Worm (Caenorhabditis elegans): Measurements from ENCODE around the gene K02E7.12.
A peak's percentile ranks its signal among the peaks of the same experiment; 100 is the strongest.
"Not testable (repeated sequence)": the region's sequence is repeated elsewhere in the genome, so short reads cannot be mapped to it uniquely, and the experiment has no call there.

The K02E7.12 gene

DNA sequence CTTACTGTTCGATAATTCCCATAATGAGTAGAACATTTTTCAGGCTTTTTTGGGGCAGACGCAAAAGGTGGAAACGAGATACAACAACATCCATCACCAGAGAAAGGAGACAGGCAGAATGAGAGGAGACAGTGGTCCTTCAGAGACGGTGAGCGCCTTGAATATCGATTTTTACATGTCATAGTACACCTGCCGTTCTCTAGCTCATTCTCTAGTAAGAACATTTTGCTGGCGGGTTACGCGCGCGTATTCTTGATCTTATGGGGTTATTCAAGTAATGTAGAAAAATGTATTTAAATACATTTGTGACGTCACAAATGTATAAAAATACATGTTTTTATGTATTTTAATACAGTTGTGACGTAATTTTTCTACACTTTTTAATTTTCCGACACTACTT is 27.0 kb upstream of the K02E7.12 start, which contains the start of gene fbxb-45:
Gene fbxb-45 (minus strand): TSS at position 101 of the 400 bp plus-strand sequence.
- TF ChIP-seq lin-15B, egl-27, jun-1 (tag; optimal IDR thresholded peaks at IDR 0.05): not testable (repeated sequence)

DNA sequence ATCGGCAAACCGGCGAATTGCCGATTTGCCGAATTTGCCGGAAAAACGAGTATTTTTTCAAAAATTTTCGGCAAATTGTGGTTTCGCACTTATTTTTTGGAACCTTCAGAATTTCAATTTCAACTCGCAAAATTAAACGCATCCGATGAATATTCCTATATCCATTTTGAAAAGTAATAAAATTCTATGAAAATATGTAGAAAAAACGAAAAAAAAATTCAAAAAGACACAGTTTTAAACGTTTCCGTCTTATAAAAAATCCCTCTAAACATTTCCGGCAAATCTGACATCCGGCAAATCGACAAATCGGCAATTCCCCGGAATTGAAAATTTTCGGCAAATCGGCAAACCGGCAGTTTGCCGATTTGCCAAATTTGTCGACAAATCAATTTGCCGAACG is 25.3 kb upstream of the K02E7.12 start, which contains the start of gene str-148:
Gene str-148 (plus strand): TSS at position 301 of the 400 bp plus-strand sequence.
- no peak for TF ChIP-seq sea-2 (GFP tag; optimal IDR thresholded peaks at IDR 0.05)
- no peak for TF ChIP-seq fos-1 (tag; optimal IDR thresholded peaks at IDR 0.05)
- TF ChIP-seq aly-2 (tag; optimal IDR thresholded peaks at IDR 0.05), result no peak
- no peak for TF ChIP-seq tbx-2 (tag; optimal IDR thresholded peaks at IDR 0.05)
- TF ChIP-seq R02D3.7 (tag; optimal IDR thresholded peaks at IDR 0.05), result no peak
- TF ChIP-seq egl-5 (tag; optimal IDR thresholded peaks at IDR 0.05), result no peak
- TF ChIP-seq ceh-16 (tag; optimal IDR thresholded peaks at IDR 0.05), result no peak
- no peak for TF ChIP-seq nhr-237 (tag; optimal IDR thresholded peaks at IDR 0.05)
- TF ChIP-seq nhr-43 (tag; optimal IDR thresholded peaks at IDR 0.05; ENCODE audit: poor library complexity, severe bottlenecking), result no peak

DNA sequence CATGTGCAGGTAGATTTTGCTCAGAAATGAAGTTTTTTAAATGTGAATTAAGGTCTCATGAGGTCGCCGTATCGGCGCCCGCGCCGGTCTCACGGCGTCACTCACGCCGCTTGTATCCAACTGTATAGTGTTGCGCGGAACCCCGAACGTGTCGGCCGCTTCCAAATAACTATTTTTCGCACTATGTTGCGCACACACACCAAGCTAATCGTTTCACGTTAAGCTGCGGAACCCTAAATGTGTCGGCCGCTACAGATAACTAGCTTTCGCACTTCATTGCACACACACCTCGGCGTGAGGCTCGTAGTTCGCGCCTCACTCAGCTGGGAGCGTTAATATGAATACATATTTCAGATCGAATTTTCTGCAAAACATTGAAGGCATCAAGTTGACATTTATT is 24.0 kb upstream of the K02E7.12 start:
- no peak for TF ChIP-seq elt-1 (tag; optimal IDR thresholded peaks at IDR 0.05)
- TF ChIP-seq ceh-28 (tag; optimal IDR thresholded peaks at IDR 0.05), result no peak
- TF ChIP-seq nhr-43 (tag; optimal IDR thresholded peaks at IDR 0.05; ENCODE audit: poor library complexity, severe bottlenecking), result no peak
- TF ChIP-seq R02D3.7 (tag; optimal IDR thresholded peaks at IDR 0.05), result no peak
- TF ChIP-seq pha-4 (tag; optimal IDR thresholded peaks at IDR 0.05), result no peak
- TF ChIP-seq elt-2 (tag; optimal IDR thresholded peaks at IDR 0.05), result no peak
- no peak for TF ChIP-seq egl-27 (tag; optimal IDR thresholded peaks at IDR 0.05)
- TF ChIP-seq nfya-1 (tag; optimal IDR thresholded peaks at IDR 0.05; ENCODE audit: insufficient read depth), result no peak

DNA sequence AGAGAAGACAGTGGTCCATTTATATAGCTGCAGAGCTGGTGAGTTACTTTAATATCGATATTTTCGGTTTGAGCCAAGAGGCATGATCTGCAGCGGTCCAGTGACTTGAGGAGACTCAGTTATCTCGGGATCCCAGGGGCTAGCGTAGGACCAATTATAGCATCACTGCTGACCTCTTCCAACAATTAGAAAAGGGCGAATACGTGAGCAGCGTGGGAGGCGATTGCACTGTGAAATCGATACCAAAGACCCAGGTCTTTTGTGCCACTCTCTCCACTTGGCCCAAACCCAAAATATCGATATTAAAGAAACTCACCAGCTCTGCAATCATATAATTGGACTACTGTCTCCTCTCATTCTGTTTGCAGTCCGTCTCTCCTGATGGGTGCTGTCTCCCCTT is 21.1 kb upstream of the K02E7.12 start, which contains the start of gene fbxb-40:
Gene fbxb-40 (minus strand): TSS at position 101 of the 400 bp plus-strand sequence.
- TF ChIP-seq nhr-76 (tag; optimal IDR thresholded peaks at IDR 0.05), result no peak
- no peak for TF ChIP-seq unc-62 (GFP tag; optimal IDR thresholded peaks at IDR 0.05)
- no peak for TF ChIP-seq elt-1 (tag; optimal IDR thresholded peaks at IDR 0.05)
- TF ChIP-seq nhr-25 (tag; optimal IDR thresholded peaks at IDR 0.05), result no peak
- TF ChIP-seq nhr-237 (tag; optimal IDR thresholded peaks at IDR 0.05), result no peak
- TF ChIP-seq ZK546.5 (tag; optimal IDR thresholded peaks at IDR 0.05), result no peak
- TF ChIP-seq nhr-12 (tag; optimal IDR thresholded peaks at IDR 0.05), result no peak
- TF ChIP-seq lin-39 (tag; optimal IDR thresholded peaks at IDR 0.05), result no peak
- TF ChIP-seq eor-1 (tag; optimal IDR thresholded peaks at IDR 0.05), result no peak
- TF ChIP-seq ceh-82 (tag; optimal IDR thresholded peaks at IDR 0.05), result no peak
- TF ChIP-seq R02D3.7 (tag; optimal IDR thresholded peaks at IDR 0.05), result no peak
- TF ChIP-seq unc-39 (tag; optimal IDR thresholded peaks at IDR 0.05), result no peak
- no peak for TF ChIP-seq sea-2 (GFP tag; optimal IDR thresholded peaks at IDR 0.05)
- no peak for TF ChIP-seq elt-2 (tag; optimal IDR thresholded peaks at IDR 0.05)
- no peak for TF ChIP-seq zag-1 (tag; optimal IDR thresholded peaks at IDR 0.05)

DNA sequence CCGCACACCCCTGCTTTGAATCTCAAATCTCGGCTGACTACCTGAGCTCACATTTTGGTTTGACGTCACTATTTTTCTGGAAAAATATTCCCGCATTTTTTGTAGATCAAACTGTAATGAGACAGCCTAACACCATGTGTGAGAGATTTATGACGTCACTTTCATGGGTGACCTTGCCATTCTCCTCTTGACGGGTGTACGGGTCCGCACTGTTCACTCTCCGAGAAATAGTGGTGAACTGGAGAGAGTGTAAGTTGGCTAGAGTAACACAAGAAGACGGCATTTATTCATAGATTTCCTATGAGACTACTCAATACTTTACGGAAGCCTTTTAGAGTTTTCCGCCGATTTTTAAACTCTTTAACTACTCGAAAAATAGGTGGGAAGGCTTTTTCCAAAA is 16.3 kb upstream of the K02E7.12 start, which contains the start of gene K02E7.7:
Gene K02E7.7 (plus strand): TSS at position 301 of the 400 bp plus-strand sequence.
- TF ChIP-seq unc-62 (GFP tag; optimal IDR thresholded peaks at IDR 0.05); elt-2 (tag; optimal IDR thresholded peaks at IDR 0.05); mml-1 (tag; optimal IDR thresholded peaks at IDR 0.05): not testable (repeated sequence)

ce11 chrII:1056844-1057243 is 14.1 kb upstream of the K02E7.12 start:
- peak; percentile 46 for TF ChIP-seq pha-4 (tag; optimal IDR thresholded peaks at IDR 0.05)
- TF ChIP-seq nhr-28 (tag; optimal IDR thresholded peaks at IDR 0.05), result no peak
- peak; percentile 44 for TF ChIP-seq jun-1 (tag; optimal IDR thresholded peaks at IDR 0.05)
- TF ChIP-seq elt-2 (tag; optimal IDR thresholded peaks at IDR 0.05), result peak; percentile 97
- TF ChIP-seq pqm-1 (tag; optimal IDR thresholded peaks at IDR 0.05), result peak; percentile 85

- not testable (repeated sequence) for TF ChIP-seq jun-1, nhr-77, egl-5 (tag; optimal IDR thresholded peaks at IDR 0.05)
These were observed 10.3 kb upstream of the K02E7.12 start, which contains the start of gene btb-10 for ce11 chrII:1060702-1061101. Gene btb-10 (minus strand): TSS chrII:1060802.
